Worm (Caenorhabditis elegans): ENCODE measurements around the gene B0310.3.

B0310.3 gene

DNA sequence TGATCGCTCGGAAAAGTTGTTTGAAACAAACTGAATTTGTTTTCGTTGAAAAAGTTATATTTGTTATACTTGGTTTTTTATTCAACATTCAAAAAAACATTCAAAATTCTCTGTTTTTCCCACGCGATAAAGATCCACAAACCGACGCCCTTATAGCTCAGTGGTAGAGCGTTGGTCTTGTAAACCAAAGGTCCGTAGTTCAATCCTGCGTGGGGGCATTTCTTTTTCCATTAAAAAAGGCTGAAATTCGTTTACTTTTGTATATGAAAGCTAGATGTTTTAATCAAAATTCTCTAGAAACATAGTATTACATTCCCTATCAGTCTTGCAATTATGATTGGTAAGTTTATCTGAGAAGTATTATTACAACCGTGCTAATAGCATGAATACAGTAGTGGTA, 33.1 kb downstream of the B0310.3 start:
- TF ChIP-seq sma-3 (GFP tag; optimal IDR thresholded peaks at IDR 0.05) (no peak), egl-27 (tag; optimal IDR thresholded peaks at IDR 0.05) (no peak), mbf-1 (tag; optimal IDR thresholded peaks at IDR 0.05) (no peak), F13H6.1 (tag; optimal IDR thresholded peaks at IDR 0.05) (no peak), lin-11 (tag; optimal IDR thresholded peaks at IDR 0.05) (no peak), nhr-11 (tag; optimal IDR thresholded peaks at IDR 0.05) (no peak), alr-1 (tag; optimal IDR thresholded peaks at IDR 0.05) (no peak), nhr-6 (tag; optimal IDR thresholded peaks at IDR 0.05) (no peak), snpc-4 (tag; optimal IDR thresholded peaks at IDR 0.05) (no peak)

DNA sequence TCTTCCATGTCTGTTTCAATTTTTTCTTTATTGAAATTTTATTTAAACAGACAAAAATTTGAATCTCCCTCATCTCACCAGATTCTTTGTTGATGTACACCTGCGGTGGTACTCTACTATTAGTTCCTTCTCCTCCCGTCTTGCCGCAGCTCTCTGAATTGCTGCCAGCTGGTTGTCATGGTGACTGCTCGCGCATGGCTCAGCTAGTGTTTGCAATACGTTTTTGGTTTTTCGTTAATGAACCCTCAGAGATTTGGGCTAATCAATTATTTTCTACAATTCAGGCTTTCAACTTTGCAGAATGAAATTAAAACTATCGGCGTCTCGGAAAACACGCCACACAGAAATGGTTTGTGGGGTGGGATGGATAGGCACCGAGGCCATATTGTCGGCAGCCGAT, 39.6 kb downstream of the B0310.3 start, which contains the start of gene che-2:
Gene che-2 (plus strand): TSS at position 301 of the 400 bp plus-strand sequence.
- no peak for TF ChIP-seq gmeb-1 (tag; optimal IDR thresholded peaks at IDR 0.05)
- TF ChIP-seq skn-1 (tag; optimal IDR thresholded peaks at IDR 0.05): no peak
- no peak for TF ChIP-seq blmp-1 (tag; optimal IDR thresholded peaks at IDR 0.05; ENCODE audit: insufficient read depth)
- TF ChIP-seq F13H6.1 (tag; optimal IDR thresholded peaks at IDR 0.05): no peak
- TF ChIP-seq lsy-2 (tag; optimal IDR thresholded peaks at IDR 0.05): no peak
- TF ChIP-seq nhr-6 (tag; optimal IDR thresholded peaks at IDR 0.05): no peak
- TF ChIP-seq aly-2 (tag; optimal IDR thresholded peaks at IDR 0.05): no peak
- TF ChIP-seq ceh-82 (tag; optimal IDR thresholded peaks at IDR 0.05): no peak
- TF ChIP-seq nhr-10 (tag; optimal IDR thresholded peaks at IDR 0.05): no peak
- no peak for TF ChIP-seq ama-1 (optimal IDR thresholded peaks at IDR 0.05)
- no peak for TF ChIP-seq zag-1 (tag; optimal IDR thresholded peaks at IDR 0.05)
- no peak for TF ChIP-seq C34F6.9 (tag; optimal IDR thresholded peaks at IDR 0.05)
- no peak for TF ChIP-seq egl-27 (tag; optimal IDR thresholded peaks at IDR 0.05)

DNA sequence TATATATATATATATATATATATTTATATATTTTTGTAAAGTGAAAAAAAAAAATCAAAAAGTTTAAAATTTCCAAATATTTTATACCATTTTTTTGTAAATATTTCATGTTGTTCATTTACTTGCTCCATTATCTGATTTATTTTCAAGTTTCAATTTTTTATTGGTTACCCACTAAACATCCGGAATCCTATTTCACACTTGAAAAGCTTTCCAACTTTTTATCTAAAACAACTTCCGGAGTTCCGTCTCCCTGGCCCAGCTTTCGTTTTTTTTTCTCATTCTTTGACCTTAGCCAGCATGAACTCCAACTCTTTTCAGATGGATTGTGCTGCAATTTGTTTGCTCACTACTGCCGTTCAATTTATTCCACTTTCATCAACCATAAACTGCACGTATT, 44.5 kb downstream of the B0310.3 start, which contains the start of gene F38G1.3:
Gene F38G1.3 (plus strand): TSS at position 301 of the 400 bp plus-strand sequence.
- TF ChIP-seq ama-1 (optimal IDR thresholded peaks at IDR 0.05): no peak
- TF ChIP-seq lsy-2 (tag; optimal IDR thresholded peaks at IDR 0.05): no peak
- TF ChIP-seq mdl-1 (tag; optimal IDR thresholded peaks at IDR 0.05): no peak
- no peak for TF ChIP-seq sma-9 (GFP tag; optimal IDR thresholded peaks at IDR 0.05)
- no peak for TF ChIP-seq sma-9 (tag; optimal IDR thresholded peaks at IDR 0.05)
- TF ChIP-seq unc-62 (GFP tag; optimal IDR thresholded peaks at IDR 0.05): no peak
- TF ChIP-seq sma-3 (GFP tag; optimal IDR thresholded peaks at IDR 0.05): no peak
- TF ChIP-seq egl-27 (tag; optimal IDR thresholded peaks at IDR 0.05): no peak
- TF ChIP-seq lin-39 (tag; optimal IDR thresholded peaks at IDR 0.05): no peak
- TF ChIP-seq nhr-21 (tag; optimal IDR thresholded peaks at IDR 0.05): no peak

DNA sequence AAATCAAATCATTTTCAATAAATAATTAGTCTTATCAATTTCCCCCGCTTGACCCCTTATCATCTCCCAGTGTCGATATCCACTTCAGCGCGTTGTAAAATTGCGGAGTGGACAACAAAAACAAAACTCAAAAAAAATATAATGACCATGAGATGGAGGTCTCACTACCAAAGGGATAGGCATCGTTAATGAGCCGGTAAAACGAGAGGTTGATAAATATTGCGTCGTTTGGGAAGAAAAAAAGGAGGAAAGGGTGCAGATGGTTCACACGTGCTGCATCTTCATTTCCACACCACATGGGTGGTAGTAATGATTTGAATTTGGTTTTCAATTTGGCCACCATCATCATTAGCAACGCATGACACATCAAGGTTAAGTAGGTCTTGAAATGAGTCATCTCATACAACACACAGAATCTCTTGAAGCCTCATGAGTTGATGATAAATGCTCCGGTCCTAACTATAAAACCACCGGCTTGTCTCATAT, 53.4 kb downstream of the B0310.3 start:
- TF ChIP-seq skn-1 (tag; optimal IDR thresholded peaks at IDR 0.05) (no peak), elt-3 (tag; optimal IDR thresholded peaks at IDR 0.05) (no peak), snpc-4 (tag; optimal IDR thresholded peaks at IDR 0.05) (no peak), sma-3 (GFP tag; optimal IDR thresholded peaks at IDR 0.05) (no peak), ama-1 (optimal IDR thresholded peaks at IDR 0.05) (no peak), unc-62 (GFP tag; optimal IDR thresholded peaks at IDR 0.05) (no peak), zag-1 (tag; optimal IDR thresholded peaks at IDR 0.05) (no peak), lin-39 (tag; optimal IDR thresholded peaks at IDR 0.05) (no peak), ceh-82 (tag; optimal IDR thresholded peaks at IDR 0.05) (no peak)

DNA sequence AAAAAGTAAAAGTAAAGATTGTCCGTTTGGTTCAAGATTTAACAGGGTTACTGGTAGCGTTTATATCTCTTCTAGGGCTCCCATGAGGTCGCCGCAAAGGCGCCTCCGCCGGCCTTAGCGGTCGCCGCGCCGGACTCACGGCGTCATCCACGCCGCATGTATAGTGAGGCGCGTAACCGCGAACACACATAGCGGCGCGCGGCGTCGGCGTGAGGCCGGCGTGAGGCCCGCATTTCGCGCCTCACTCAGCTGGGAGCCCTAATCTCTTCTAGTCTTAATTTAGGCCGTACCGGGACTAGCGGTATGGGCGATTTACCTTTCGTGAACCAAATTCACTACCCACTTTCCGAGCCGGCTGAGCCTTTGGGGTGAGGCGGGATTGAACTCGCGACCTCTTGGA, 59.2 kb downstream of the B0310.3 start:
- no peak for TF ChIP-seq mdl-1 (tag; optimal IDR thresholded peaks at IDR 0.05)
- no peak for TF ChIP-seq nhr-25 (tag; optimal IDR thresholded peaks at IDR 0.05)
- no peak for TF ChIP-seq ceh-16 (tag; optimal IDR thresholded peaks at IDR 0.05)
- no peak for TF ChIP-seq sem-4 (tag; optimal IDR thresholded peaks at IDR 0.05)
- no peak for TF ChIP-seq ztf-11 (tag; optimal IDR thresholded peaks at IDR 0.05)
- no peak for TF ChIP-seq lin-11 (tag; optimal IDR thresholded peaks at IDR 0.05)
- no peak for TF ChIP-seq lsy-2 (tag; optimal IDR thresholded peaks at IDR 0.05)
- TF ChIP-seq fos-1 (tag; optimal IDR thresholded peaks at IDR 0.05): no peak
- no peak for TF ChIP-seq peb-1 (tag; optimal IDR thresholded peaks at IDR 0.05)
- TF ChIP-seq sma-9 (GFP tag; optimal IDR thresholded peaks at IDR 0.05): no peak
- no peak for TF ChIP-seq sma-9 (tag; optimal IDR thresholded peaks at IDR 0.05)
- no peak for TF ChIP-seq sma-3 (GFP tag; optimal IDR thresholded peaks at IDR 0.05)
- TF ChIP-seq nhr-11 (tag; optimal IDR thresholded peaks at IDR 0.05): no peak
- TF ChIP-seq egl-27 (tag; optimal IDR thresholded peaks at IDR 0.05): no peak
- TF ChIP-seq blmp-1 (tag; optimal IDR thresholded peaks at IDR 0.05; ENCODE audit: insufficient read depth): no peak
